Worm (Caenorhabditis elegans): ENCODE results near the gene fbxb-33.
A peak's percentile ranks its signal among the peaks of the same experiment; 100 is the strongest.

The fbxb-33 gene

ce11 chrII:3647111-3647510 is at the start of gene fbxb-33:
Gene fbxb-33, plus strand, starts transcription at chrII:3647411.
- no peak for TF ChIP-seq nhr-12 (tag; optimal IDR thresholded peaks at IDR 0.05)
- no peak for TF ChIP-seq nhr-237 (tag; optimal IDR thresholded peaks at IDR 0.05)
- no peak for TF ChIP-seq lsy-12 (tag; optimal IDR thresholded peaks at IDR 0.05)
- TF ChIP-seq nhr-77 (tag; optimal IDR thresholded peaks at IDR 0.05) = no peak
- no peak for TF ChIP-seq mdl-1 (tag; optimal IDR thresholded peaks at IDR 0.05)

ce11 chrII:3598721-3599120 is 48.5 kb upstream of the fbxb-33 start, which contains the start of gene Y49F6A.11:
Gene Y49F6A.11, minus strand, starts transcription at chrII:3598821.
- TF ChIP-seq unc-39 (tag; optimal IDR thresholded peaks at IDR 0.05) (no peak), elt-3 (tag; optimal IDR thresholded peaks at IDR 0.05) (no peak), nhr-12 (tag; optimal IDR thresholded peaks at IDR 0.05) (no peak), ztf-4 (tag; optimal IDR thresholded peaks at IDR 0.05) (no peak), nfya-1 (tag; optimal IDR thresholded peaks at IDR 0.05; ENCODE audit: insufficient read depth) (no peak), aly-2 (tag; optimal IDR thresholded peaks at IDR 0.05) (no peak), ceh-28 (tag; optimal IDR thresholded peaks at IDR 0.05) (no peak), ZK546.5 (tag; optimal IDR thresholded peaks at IDR 0.05) (no peak)

- TF ChIP-seq tbx-2 (tag; optimal IDR thresholded peaks at IDR 0.05) = no peak
- TF ChIP-seq pqm-1 (tag; optimal IDR thresholded peaks at IDR 0.05) = no peak
- TF ChIP-seq mdl-1 (tag; optimal IDR thresholded peaks at IDR 0.05) = no peak
- no peak for TF ChIP-seq nhr-67 (tag; optimal IDR thresholded peaks at IDR 0.05)
- no peak for TF ChIP-seq egl-27 (tag; optimal IDR thresholded peaks at IDR 0.05)
- TF ChIP-seq fos-1 (tag; optimal IDR thresholded peaks at IDR 0.05) = no peak
- no peak for TF ChIP-seq nhr-11 (tag; optimal IDR thresholded peaks at IDR 0.05)
- TF ChIP-seq ceh-82 (tag; optimal IDR thresholded peaks at IDR 0.05) = no peak
- TF ChIP-seq nhr-12 (tag; optimal IDR thresholded peaks at IDR 0.05) = no peak
Observed at ce11 chrII:3604578-3604977, 42.6 kb upstream of the fbxb-33 start.

- TF ChIP-seq eor-1 (tag; optimal IDR thresholded peaks at IDR 0.05) = no peak
- no peak for TF ChIP-seq lsy-12 (tag; optimal IDR thresholded peaks at IDR 0.05)
Observed at ce11 chrII:3609764-3610163, 37.4 kb upstream of the fbxb-33 start, which contains the start of gene Y49F6A.5. Gene Y49F6A.5, minus strand, starts transcription at chrII:3609864.

- TF ChIP-seq nhr-25 (tag; optimal IDR thresholded peaks at IDR 0.05) (no peak), nfya-1 (tag; optimal IDR thresholded peaks at IDR 0.05; ENCODE audit: insufficient read depth) (peak; percentile 98)
Observed at ce11 chrII:3616615-3617014, 30.6 kb upstream of the fbxb-33 start.

- TF ChIP-seq lin-39 (tag; optimal IDR thresholded peaks at IDR 0.05) (no peak), R02D3.7 (tag; optimal IDR thresholded peaks at IDR 0.05) (no peak), nhr-67 (tag; optimal IDR thresholded peaks at IDR 0.05) (no peak), fkh-10 (GFP tag; optimal IDR thresholded peaks at IDR 0.05) (no peak), nhr-11 (tag; optimal IDR thresholded peaks at IDR 0.05) (no peak), egl-27 (tag; optimal IDR thresholded peaks at IDR 0.05) (no peak), mml-1 (tag; optimal IDR thresholded peaks at IDR 0.05) (no peak), elt-2 (tag; optimal IDR thresholded peaks at IDR 0.05) (no peak), lsy-12 (tag; optimal IDR thresholded peaks at IDR 0.05) (no peak), skn-1 (tag; optimal IDR thresholded peaks at IDR 0.05) (no peak), elt-1 (tag; optimal IDR thresholded peaks at IDR 0.05) (no peak), ama-1 (optimal IDR thresholded peaks at IDR 0.05) (no peak), ztf-11 (tag; optimal IDR thresholded peaks at IDR 0.05) (no peak), daf-12 (tag; optimal IDR thresholded peaks at IDR 0.05) (no peak)
Observed at ce11 chrII:3617512-3617911, 29.7 kb upstream of the fbxb-33 start, which contains the start of gene F40E12.1. Gene F40E12.1, plus strand, starts transcription at chrII:3617812.

ce11 chrII:3620862-3621261 is 26.3 kb upstream of the fbxb-33 start:
- TF ChIP-seq elt-1 (tag; optimal IDR thresholded peaks at IDR 0.05) = no peak

All from whole organism, L3 larva.